Worm (Caenorhabditis elegans) whole organism, mixed stage, embryonic: Measurements from ENCODE around the gene F15B9.8.

ENCODE experiments used
- M03D4.4 ChIP-seq: sonication (generic microtip); optimal IDR thresholded peaks from 2 replicates; lab custom pipeline; 2017; ENCODE audit warnings: mild to moderate bottlenecking, missing genetic modification characterization, missing compliant biosample characterization
- bed-3 ChIP-seq: fragments of 200-800 bp; sonication (Bioruptor generic); optimal IDR thresholded peaks from 3 replicates; lab custom pipeline; 2018; ENCODE audit warnings: mild to moderate bottlenecking, missing genetic modification characterization, moderate library complexity, missing compliant biosample characterization
- blmp-1 ChIP-seq: fragments of 150-350 bp; optimal IDR thresholded peaks from 2 replicates; lab custom pipeline; 2014; ENCODE audit warnings: missing biosample characterization, missing genetic modification characterization
- ceh-39 ChIP-seq: fragments of 150-350 bp; optimal IDR thresholded peaks from 2 replicates; lab custom pipeline; 2014; ENCODE audit warnings: missing biosample characterization, missing genetic modification characterization
- ceh-43 ChIP-seq: fragments of 200-800 bp; sonication (Bioruptor generic); optimal IDR thresholded peaks from 2 replicates; lab custom pipeline; 2018; ENCODE audit warnings: mild to moderate bottlenecking, missing genetic modification characterization, moderate library complexity, missing compliant biosample characterization
- ceh-83 ChIP-seq: fragments of 200-800 bp; sonication (Bioruptor generic); optimal IDR thresholded peaks from 2 replicates; lab custom pipeline; 2018; ENCODE audit warnings: mild to moderate bottlenecking, missing genetic modification characterization, missing compliant biosample characterization
- ces-1 ChIP-seq: fragments of 150-350 bp; optimal IDR thresholded peaks from 2 replicates; lab custom pipeline; 2014; ENCODE audit warnings: missing biosample characterization, missing genetic modification reagents, missing genetic modification characterization
- cnd-1 ChIP-seq: fragments of 200-800 bp; sonication (Bioruptor generic); optimal IDR thresholded peaks from 2 replicates; lab custom pipeline; 2018; ENCODE audit warnings: mild to moderate bottlenecking, missing genetic modification characterization, missing compliant biosample characterization
- drap-1 ChIP-seq: fragments of 200-800 bp; sonication (Bioruptor generic); optimal IDR thresholded peaks from 3 replicates; lab custom pipeline; 2018; ENCODE audit warnings: mild to moderate bottlenecking, missing genetic modification characterization, missing compliant biosample characterization
- elt-1 ChIP-seq: sonication (generic microtip); optimal IDR thresholded peaks from 2 replicates; lab custom pipeline; 2017; ENCODE audit warnings: missing genetic modification characterization, mild to moderate bottlenecking, missing compliant biosample characterization, antibody characterized with exemption, moderate library complexity, borderline replicate concordance; ENCODE audit not compliant: insufficient read depth
- elt-3 ChIP-seq: fragments of 150-350 bp; optimal IDR thresholded peaks from 2 replicates; lab custom pipeline; 2014; ENCODE audit warnings: missing biosample characterization, missing genetic modification characterization
- flh-1 ChIP-seq: fragments of 200-800 bp; sonication (Bioruptor generic); optimal IDR thresholded peaks from 2 replicates; lab custom pipeline; 2018; ENCODE audit warnings: mild to moderate bottlenecking, missing genetic modification characterization, moderate library complexity, missing compliant biosample characterization
- ham-2 ChIP-seq: fragments of 200-800 bp; sonication (Bioruptor generic); optimal IDR thresholded peaks from 2 replicates; lab custom pipeline; 2018; ENCODE audit warnings: mild to moderate bottlenecking, missing genetic modification characterization, missing compliant biosample characterization
- hlh-1 ChIP-seq: fragments of 150-350 bp; optimal IDR thresholded peaks from 2 replicates; lab custom pipeline; 2014; ENCODE audit warnings: missing biosample characterization, missing genetic modification reagents, missing genetic modification characterization
- lin-13 ChIP-seq: fragments of 150-350 bp; optimal IDR thresholded peaks from 2 replicates; lab custom pipeline; 2014; ENCODE audit warnings: missing biosample characterization, missing genetic modification characterization
- lin-32 ChIP-seq: fragments of 200-800 bp; sonication (Bioruptor generic); optimal IDR thresholded peaks from 2 replicates; lab custom pipeline; 2018; ENCODE audit warnings: mild to moderate bottlenecking, missing genetic modification characterization, missing compliant biosample characterization
- lsy-2 ChIP-seq: fragments of 150-350 bp; optimal IDR thresholded peaks from 2 replicates; lab custom pipeline; 2014; ENCODE audit warnings: missing biosample characterization, missing genetic modification characterization
- mab-5 ChIP-seq: fragments of 150-350 bp; optimal IDR thresholded peaks from 2 replicates; lab custom pipeline; 2014; ENCODE audit warnings: missing biosample characterization, missing genetic modification characterization
- mls-2 ChIP-seq: sonication (generic microtip); optimal IDR thresholded peaks from 2 replicates; lab custom pipeline; 2016; ENCODE audit warnings: mild to moderate bottlenecking, missing genetic modification characterization, moderate library complexity, missing compliant biosample characterization
- nhr-12 ChIP-seq: fragments of 150-350 bp; optimal IDR thresholded peaks from 2 replicates; lab custom pipeline; 2014; ENCODE audit warnings: missing biosample characterization, missing genetic modification characterization
- nhr-2 ChIP-seq: fragments of 150-350 bp; optimal IDR thresholded peaks from 2 replicates; lab custom pipeline; 2014; ENCODE audit warnings: missing biosample characterization, missing genetic modification characterization
- nhr-237 ChIP-seq: fragments of 150-350 bp; optimal IDR thresholded peaks from 2 replicates; lab custom pipeline; 2014; ENCODE audit warnings: missing biosample characterization, missing genetic modification characterization
- nhr-28 ChIP-seq: fragments of 150-350 bp; optimal IDR thresholded peaks from 2 replicates; lab custom pipeline; 2014; ENCODE audit warnings: missing biosample characterization, missing genetic modification characterization
- nhr-76 ChIP-seq: sonication (generic microtip); optimal IDR thresholded peaks from 2 replicates; lab custom pipeline; 2017; ENCODE audit warnings: missing biosample characterization, missing genetic modification characterization
- pha-4 ChIP-seq: fragments of 150-350 bp; optimal IDR thresholded peaks from 2 replicates; lab custom pipeline; 2018; ENCODE audit warnings: missing biosample characterization, missing genetic modification reagents, missing genetic modification characterization
- sem-2 ChIP-seq: fragments of 200-800 bp; sonication (Bioruptor generic); optimal IDR thresholded peaks from 2 replicates; lab custom pipeline; 2018; ENCODE audit warnings: mild to moderate bottlenecking, missing genetic modification characterization, missing compliant biosample characterization
- snpc-4 ChIP-seq: fragments of 150-350 bp; optimal IDR thresholded peaks from 2 replicates; lab custom pipeline; 2014; ENCODE audit warnings: missing biosample characterization, missing genetic modification characterization
- tbx-8 ChIP-seq: fragments of 200-800 bp; sonication (Bioruptor generic); optimal IDR thresholded peaks from 2 replicates; lab custom pipeline; 2018; ENCODE audit warnings: mild to moderate bottlenecking, missing genetic modification characterization, moderate library complexity, missing compliant biosample characterization
- unc-120 ChIP-seq: sonication (generic microtip); optimal IDR thresholded peaks from 2 replicates; lab custom pipeline; 2017; ENCODE audit warnings: missing genetic modification characterization, missing compliant biosample characterization; ENCODE audit not compliant: poor library complexity, severe bottlenecking
- unc-39 ChIP-seq: fragments of 150-350 bp; optimal IDR thresholded peaks from 2 replicates; lab custom pipeline; 2014; ENCODE audit warnings: missing biosample characterization, missing genetic modification characterization
- unc-62 ChIP-seq: fragments of 150-350 bp; optimal IDR thresholded peaks from 2 replicates; lab custom pipeline; 2014; ENCODE audit warnings: missing biosample characterization, missing genetic modification reagents, missing genetic modification characterization
- zip-8 ChIP-seq: fragments of 150-350 bp; optimal IDR thresholded peaks from 2 replicates; lab custom pipeline; 2014; ENCODE audit warnings: missing biosample characterization, missing genetic modification characterization

Gene F15B9.8

DNA sequence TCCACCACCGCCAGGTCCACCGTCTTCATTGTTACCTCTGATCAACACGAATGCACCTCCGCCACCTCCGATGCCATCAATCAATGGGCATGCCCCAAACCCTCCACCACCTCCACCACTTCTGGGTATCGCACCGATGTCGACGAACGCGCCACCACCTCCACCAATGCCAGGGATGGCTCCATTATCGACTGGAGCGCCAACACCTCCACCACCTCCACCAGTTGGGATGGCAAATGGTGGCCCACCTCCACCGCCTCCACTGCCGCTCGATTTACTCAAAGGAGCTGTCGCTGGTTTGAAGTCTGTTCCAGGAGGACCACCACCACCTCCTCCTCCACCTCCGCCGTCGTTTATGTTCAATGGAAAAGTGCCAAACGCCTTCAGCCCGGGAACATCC lies 16.0 kb downstream of the F15B9.8 start:
- TF ChIP-seq snpc-4 (tag; lab: Kevin White, UChicago) (no peak), nhr-2 (tag; lab: Kevin White, UChicago) (no peak), sem-2 (GFP tag; lab: Kevin White, UChicago) (no peak), zip-8 (tag; lab: Kevin White, UChicago) (no peak), unc-62 (GFP tag; lab: Kevin White, UChicago) (no peak), blmp-1 (tag; lab: Kevin White, UChicago) (no peak), ceh-39 (tag; lab: Kevin White, UChicago) (no peak), nhr-28 (tag; lab: Kevin White, UChicago) (no peak), ceh-43 (no peak), M03D4.4 (tag; lab: Kevin White, UChicago) (no peak), pha-4 (tag; lab: Kevin White, UChicago) (no peak), drap-1 (no peak), nhr-76 (no peak), mab-5 (no peak)
- TF ChIP-seq, all 35 proteins: peak for 0

DNA sequence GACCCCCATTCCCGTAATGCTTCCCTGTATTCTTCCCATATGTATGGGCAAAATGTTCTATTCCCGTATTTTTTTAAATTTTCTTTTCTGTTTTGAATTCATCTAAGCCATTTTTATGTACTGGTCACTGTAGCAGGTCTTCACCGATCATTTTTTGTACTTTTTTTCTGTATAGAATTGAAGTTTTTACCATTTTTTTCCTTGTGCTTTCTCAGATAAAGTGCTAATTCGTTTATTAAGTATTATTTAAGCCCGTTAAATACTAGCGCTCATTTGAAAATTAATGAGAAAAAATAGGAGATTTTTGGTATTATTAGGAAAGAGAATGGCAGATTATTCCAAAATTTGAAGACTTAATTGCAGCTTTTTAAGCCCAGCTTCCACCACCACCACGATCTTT lies 18.4 kb downstream of the F15B9.8 start:
- TF ChIP-seq zip-8 (tag; lab: Kevin White, UChicago) (no peak), nhr-28 (tag; lab: Kevin White, UChicago) (no peak), snpc-4 (tag; lab: Kevin White, UChicago) (no peak), nhr-237 (tag; lab: Kevin White, UChicago) (no peak), ceh-83 (no peak), hlh-1 (tag; lab: Kevin White, UChicago) (no peak), lsy-2 (tag; lab: Kevin White, UChicago) (no peak), nhr-12 (no peak), tbx-8 (no peak), ceh-39 (tag; lab: Kevin White, UChicago) (no peak), unc-39 (tag; lab: Kevin White, UChicago) (no peak), elt-3 (tag; lab: Kevin White, UChicago) (no peak), flh-1 (GFP tag; lab: Kevin White, UChicago) (no peak), elt-1 (tag; lab: Kevin White, UChicago) (no peak), nhr-2 (tag; lab: Kevin White, UChicago) (no peak), pha-4 (tag; lab: Kevin White, UChicago) (no peak)

DNA sequence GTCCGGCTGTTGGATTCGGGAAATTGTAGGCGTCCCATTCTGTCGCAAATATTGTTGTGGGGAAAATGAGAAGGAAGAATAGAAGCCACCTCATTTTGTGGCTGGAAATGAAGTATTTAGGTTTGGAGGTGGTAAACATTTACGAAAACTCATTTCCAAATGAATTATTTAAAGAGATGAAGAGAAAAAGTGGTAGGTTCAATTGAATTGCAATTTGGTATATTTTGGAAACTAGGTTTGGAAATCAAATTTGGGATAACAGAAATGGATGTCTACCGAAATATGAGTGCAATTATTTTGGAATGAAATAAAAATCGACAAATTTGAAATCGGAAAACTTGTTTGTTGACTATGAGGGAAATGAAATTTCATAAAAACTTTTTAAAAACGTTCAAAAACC lies 20.5 kb downstream of the F15B9.8 start, which contains the start of gene F15B9.10:
Gene F15B9.10 (minus strand): TSS at position 101 of the 400 bp plus-strand sequence.
- no peak for TF ChIP-seq sem-2 (GFP tag; lab: Kevin White, UChicago)
- no peak for TF ChIP-seq snpc-4 (tag; lab: Kevin White, UChicago)
- no peak for TF ChIP-seq ceh-43
- TF ChIP-seq blmp-1 (tag; lab: Kevin White, UChicago), result no peak
- no peak for TF ChIP-seq nhr-237 (tag; lab: Kevin White, UChicago)
- TF ChIP-seq unc-39 (tag; lab: Kevin White, UChicago), result no peak
- TF ChIP-seq zip-8 (tag; lab: Kevin White, UChicago), result no peak
- no peak for TF ChIP-seq bed-3
- TF ChIP-seq nhr-2 (tag; lab: Kevin White, UChicago), result no peak
- TF ChIP-seq unc-62 (GFP tag; lab: Kevin White, UChicago), result no peak
- TF ChIP-seq ham-2, result no peak
- no peak for TF ChIP-seq nhr-28 (tag; lab: Kevin White, UChicago)
- TF ChIP-seq flh-1 (GFP tag; lab: Kevin White, UChicago), result no peak
- TF ChIP-seq unc-120 (tag; lab: Kevin White, UChicago), result no peak

DNA sequence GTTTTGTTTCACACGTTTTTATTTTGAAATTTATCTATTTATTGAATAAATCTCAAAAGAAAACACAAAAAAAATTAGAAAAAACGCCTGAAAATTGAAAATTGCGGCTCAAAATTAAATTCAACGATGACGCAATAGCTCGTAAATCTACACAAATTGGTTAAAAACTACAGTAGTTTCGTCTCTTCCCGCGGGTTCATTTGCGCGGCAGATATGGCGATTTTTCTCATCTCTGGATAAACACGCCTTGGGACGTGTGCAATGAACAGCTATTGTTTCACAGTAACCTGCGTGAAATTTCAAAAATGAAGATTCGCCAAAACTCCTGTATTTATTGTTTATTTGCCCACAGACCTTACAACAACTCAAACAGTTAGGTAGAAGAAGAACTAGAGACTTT lies 20.9 kb downstream of the F15B9.8 start:
- TF ChIP-seq nhr-2 (tag; lab: Kevin White, UChicago) (no peak), bed-3 (no peak), elt-3 (tag; lab: Kevin White, UChicago) (no peak), tbx-8 (no peak), lin-13 (tag; lab: Kevin White, UChicago) (no peak), mls-2 (tag; lab: Kevin White, UChicago) (no peak), nhr-76 (no peak), ceh-43 (no peak)

ce11 chrV:13009843-13010242 lies 21.5 kb downstream of the F15B9.8 start:
- TF ChIP-seq elt-1 (tag; lab: Kevin White, UChicago) (no peak), drap-1 (no peak), bed-3 (no peak), lsy-2 (tag; lab: Kevin White, UChicago) (peak; percentile 28), blmp-1 (tag; lab: Kevin White, UChicago) (no peak), lin-13 (tag; lab: Kevin White, UChicago) (no peak), sem-2 (GFP tag; lab: Kevin White, UChicago) (no peak), ces-1 (GFP tag; lab: Kevin White, UChicago) (peak; percentile 59), hlh-1 (tag; lab: Kevin White, UChicago) (peak; percentile 29), cnd-1 (tag; lab: Kevin White, UChicago) (no peak), nhr-12 (no peak), pha-4 (tag; lab: Kevin White, UChicago) (peak; percentile 10), elt-3 (tag; lab: Kevin White, UChicago) (no peak), lin-32 (no peak), unc-120 (tag; lab: Kevin White, UChicago) (peak; percentile 50)
- TF ChIP-seq, all 35 proteins: peak for 5
